Worm (Caenorhabditis elegans) whole organism, L4 larva: Measurements from ENCODE around the gene F17C11.2.

Experiments used
- F10B5.3 ChIP-seq: sonication (generic microtip); optimal IDR thresholded peaks from 2 replicates; lab custom pipeline; 2016; ENCODE audit warnings: mild to moderate bottlenecking, missing genetic modification characterization, missing compliant biosample characterization
- T26A8.4 ChIP-seq: fragments of 200-800 bp; sonication (Bioruptor generic); IDR thresholded peaks from 2 replicates; pipeline ENCODE4 v1.3.6; 2022; ENCODE audit warnings: missing genetic modification characterization, missing compliant biosample characterization
- Y105C5A.15 ChIP-seq: fragments of 200-800 bp; sonication (Bioruptor generic); IDR thresholded peaks from 2 replicates; pipeline ENCODE4 v1.3.6; 2022; ENCODE audit warnings: missing genetic modification characterization, missing compliant biosample characterization
- Y75B8A.6 ChIP-seq: fragments of 200-800 bp; sonication (Bioruptor generic); IDR thresholded peaks from 2 replicates; pipeline ENCODE4 v1.3.6; 2022; ENCODE audit warnings: missing genetic modification reagents, missing genetic modification characterization, missing compliant biosample characterization
- ZK337.2 ChIP-seq: fragments of 200-800 bp; sonication (Bioruptor generic); IDR thresholded peaks from 2 replicates; pipeline ENCODE4 v1.3.6; 2022; ENCODE audit warnings: missing genetic modification reagents, missing genetic modification characterization, missing compliant biosample characterization
- aha-1 ChIP-seq: fragments of 150-350 bp; peaks from one replicate; lab custom pipeline; 2014; ENCODE audit warnings: missing biosample characterization, missing genetic modification characterization
- ama-1 ChIP-seq: fragments of 150-350 bp; optimal IDR thresholded peaks from 2 replicates; lab custom pipeline; 2014; ENCODE audit warnings: inconsistent platforms, mixed read lengths
- arid-1 ChIP-seq: fragments of 200-800 bp; sonication (Bioruptor generic); conservative IDR thresholded peaks from 2 replicates; pipeline ENCODE4 v1.3.6; 2022; ENCODE audit warnings: missing genetic modification reagents, missing genetic modification characterization, missing compliant biosample characterization
- ceh-20 ChIP-seq: fragments of 200-800 bp; sonication (Bioruptor generic); IDR thresholded peaks from 2 replicates; pipeline ENCODE4 v1.3.6; 2022; ENCODE audit warnings: missing genetic modification reagents, missing genetic modification characterization, missing compliant biosample characterization
- ceh-28 ChIP-seq: fragments of 150-350 bp; optimal IDR thresholded peaks from 2 replicates; lab custom pipeline; 2014; ENCODE audit warnings: missing biosample characterization, missing genetic modification reagents, missing genetic modification characterization
- ceh-32 ChIP-seq: sonication (generic microtip); optimal IDR thresholded peaks from 2 replicates; lab custom pipeline; 2016; ENCODE audit warnings: mild to moderate bottlenecking, missing genetic modification characterization, missing compliant biosample characterization; ENCODE audit not compliant: poor library complexity
- ces-1 ChIP-seq: fragments of 150-350 bp; sonication (generic microtip); optimal IDR thresholded peaks from 4 replicates; lab custom pipeline; 2014; ENCODE audit warnings: missing biosample characterization, missing genetic modification reagents, missing genetic modification characterization
- cey-2 ChIP-seq: sonication (generic microtip); optimal IDR thresholded peaks from 3 replicates; lab custom pipeline; 2017; ENCODE audit warnings: missing genetic modification characterization, mild to moderate bottlenecking, missing compliant biosample characterization, antibody characterized with exemption, borderline replicate concordance; ENCODE audit not compliant: insufficient read depth
- ctbp-1 ChIP-seq: fragments of 200-800 bp; sonication (Bioruptor generic); IDR thresholded peaks from 2 replicates; pipeline ENCODE4 v1.3.6; 2022; ENCODE audit warnings: missing genetic modification reagents, missing genetic modification characterization, missing compliant biosample characterization
- daf-16 ChIP-seq, 3 experiments: sonication (generic microtip); optimal IDR thresholded peaks; 2 replicates each; lab custom pipeline; 2016 to 2017; ENCODE audit warnings: missing genetic modification characterization in 3 of 3, missing genetic modification reagents in 3 of 3, mild to moderate bottlenecking in 2 of 3, missing compliant biosample characterization in 2 of 3, missing biosample characterization in 1 of 3, moderate library complexity in 1 of 3
- dmd-6 ChIP-seq: fragments of 200-800 bp; sonication (Bioruptor generic); IDR thresholded peaks from 2 replicates; pipeline ENCODE4 v1.3.6; 2022; ENCODE audit warnings: missing genetic modification reagents, missing genetic modification characterization, missing compliant biosample characterization
- dpl-1 ChIP-seq: fragments of 150-350 bp; optimal IDR thresholded peaks from 2 replicates; lab custom pipeline; 2014; ENCODE audit warnings: missing biosample characterization, missing genetic modification reagents, missing genetic modification characterization
- duxl-1 ChIP-seq: sonication (generic microtip); optimal IDR thresholded peaks from 2 replicates; lab custom pipeline; 2016; ENCODE audit warnings: mild to moderate bottlenecking, missing genetic modification characterization, moderate library complexity, missing compliant biosample characterization; ENCODE audit not compliant: poor library complexity
- dve-1 ChIP-seq: sonication (generic microtip); optimal IDR thresholded peaks from 2 replicates; lab custom pipeline; 2017; ENCODE audit warnings: antibody characterized with exemption, mild to moderate bottlenecking, missing genetic modification characterization, missing compliant biosample characterization; ENCODE audit not compliant: insufficient read depth
- fkh-10 ChIP-seq: fragments of 150-350 bp; optimal IDR thresholded peaks from 2 replicates; lab custom pipeline; 2014; ENCODE audit warnings: missing biosample characterization, missing genetic modification reagents, missing genetic modification characterization
- hlh-30 ChIP-seq: sonication (generic microtip); optimal IDR thresholded peaks from 2 replicates; lab custom pipeline; 2017; ENCODE audit warnings: antibody characterized with exemption, mild to moderate bottlenecking, missing genetic modification characterization, missing compliant biosample characterization; ENCODE audit not compliant: insufficient read depth
- lim-7 ChIP-seq: fragments of 200-800 bp; sonication (Bioruptor generic); IDR thresholded peaks from 2 replicates; pipeline ENCODE4 v1.3.6; 2022; ENCODE audit warnings: missing genetic modification characterization, missing compliant biosample characterization
- lin-1 ChIP-seq: fragments of 200-800 bp; sonication (Bioruptor generic); IDR thresholded peaks from 2 replicates; pipeline ENCODE4 v1.3.6; 2022; ENCODE audit warnings: missing genetic modification reagents, missing genetic modification characterization, missing compliant biosample characterization
- lin-13 ChIP-seq: fragments of 150-350 bp; optimal IDR thresholded peaks from 2 replicates; lab custom pipeline; 2014; ENCODE audit warnings: missing biosample characterization, missing genetic modification reagents, missing genetic modification characterization
- lin-38 ChIP-seq: fragments of 200-800 bp; sonication (Bioruptor generic); IDR thresholded peaks from 2 replicates; pipeline ENCODE4 v1.3.6; 2022; ENCODE audit warnings: missing genetic modification reagents, missing genetic modification characterization, missing compliant biosample characterization
- lsy-2 ChIP-seq, 2 experiments: fragments of 150-350 bp in 1 of 2; sonication (generic microtip) in 1 of 2; optimal IDR thresholded peaks; 2 replicates each; lab custom pipeline; 2014 to 2017; ENCODE audit warnings: missing biosample characterization in 2 of 2, missing genetic modification characterization in 2 of 2
- madf-5 ChIP-seq, 2 experiments: fragments of 200-800 bp; sonication (Bioruptor generic); IDR thresholded peaks; 2 replicates each; pipeline ENCODE4 v1.3.6; 2022; ENCODE audit warnings: missing compliant biosample characterization in 2 of 2, missing genetic modification characterization in 2 of 2
- mdl-1 ChIP-seq, 2 experiments: fragments of 150-350 bp in 1 of 2; sonication (generic microtip) in 1 of 2; optimal IDR thresholded peaks; 2 replicates each; lab custom pipeline; 2014 to 2017; ENCODE audit warnings: missing biosample characterization in 2 of 2, missing genetic modification characterization in 2 of 2
- mep-1 ChIP-seq: fragments of 150-350 bp; sonication (generic microtip); optimal IDR thresholded peaks from 3 replicates; lab custom pipeline; 2014; ENCODE audit warnings: missing biosample characterization, missing genetic modification characterization
- mes-2 ChIP-seq: sonication (generic microtip); optimal IDR thresholded peaks from 2 replicates; lab custom pipeline; 2016; ENCODE audit warnings: missing genotype, mild to moderate bottlenecking, missing genetic modification characterization, missing compliant biosample characterization; ENCODE audit not compliant: poor library complexity, severe bottlenecking
- mxl-3 ChIP-seq: fragments of 200-800 bp; sonication (Bioruptor generic); optimal IDR thresholded peaks from 2 replicates; lab custom pipeline; 2018; ENCODE audit warnings: mild to moderate bottlenecking, missing genetic modification characterization, missing compliant biosample characterization
- nhr-102 ChIP-seq: sonication (generic microtip); optimal IDR thresholded peaks from 2 replicates; lab custom pipeline; 2016; ENCODE audit warnings: mild to moderate bottlenecking, missing genetic modification characterization, moderate library complexity, missing compliant biosample characterization
- nhr-111 ChIP-seq: fragments of 200-800 bp; sonication (Bioruptor generic); optimal IDR thresholded peaks from 2 replicates; lab custom pipeline; 2018; ENCODE audit warnings: mild to moderate bottlenecking, missing genetic modification characterization, missing compliant biosample characterization
- nhr-25 ChIP-seq: sonication (generic microtip); optimal IDR thresholded peaks from 2 replicates; lab custom pipeline; 2017; ENCODE audit warnings: missing genetic modification characterization, mild to moderate bottlenecking, missing compliant biosample characterization, antibody characterized with exemption, moderate library complexity, borderline replicate concordance; ENCODE audit not compliant: insufficient read depth
- nhr-42 ChIP-seq: fragments of 200-800 bp; sonication (Bioruptor generic); IDR thresholded peaks from 2 replicates; pipeline ENCODE4 v1.3.6; 2022; ENCODE audit warnings: missing genetic modification characterization, missing compliant biosample characterization
- nhr-48 ChIP-seq: sonication (generic microtip); optimal IDR thresholded peaks from 2 replicates; lab custom pipeline; 2016; ENCODE audit warnings: mild to moderate bottlenecking, missing genetic modification characterization, missing compliant biosample characterization
- nhr-76 ChIP-seq: fragments of 150-350 bp; optimal IDR thresholded peaks from 2 replicates; lab custom pipeline; 2014; ENCODE audit warnings: missing biosample characterization, missing genetic modification characterization
- php-3 ChIP-seq: fragments of 200-800 bp; sonication (Bioruptor generic); IDR thresholded peaks from 2 replicates; pipeline ENCODE4 v1.3.6; 2022; ENCODE audit warnings: missing genetic modification reagents, missing genetic modification characterization, missing compliant biosample characterization
- saeg-2 ChIP-seq: fragments of 200-800 bp; sonication (Bioruptor generic); IDR thresholded peaks from 2 replicates; pipeline ENCODE4 v1.3.6; 2022; ENCODE audit warnings: missing genetic modification reagents, missing genetic modification characterization, missing compliant biosample characterization
- set-16 ChIP-seq: fragments of 200-800 bp; sonication (Bioruptor generic); IDR thresholded peaks from 2 replicates; pipeline ENCODE4 v1.3.6; 2022; ENCODE audit warnings: missing genetic modification reagents, missing genetic modification characterization, missing compliant biosample characterization
- snpc-1.2 ChIP-seq: fragments of 200-800 bp; sonication (Bioruptor generic); IDR thresholded peaks from 2 replicates; pipeline ENCODE4 v1.3.6; 2022; ENCODE audit warnings: missing genetic modification reagents, missing genetic modification characterization, missing compliant biosample characterization
- spr-1 ChIP-seq: sonication (generic microtip); optimal IDR thresholded peaks from 2 replicates; lab custom pipeline; 2016; ENCODE audit warnings: mild to moderate bottlenecking, missing genetic modification characterization, missing compliant biosample characterization
- tra-1 ChIP-seq: fragments of 200-800 bp; sonication (Bioruptor generic); IDR thresholded peaks from 2 replicates; pipeline ENCODE4 v1.3.6; 2022; ENCODE audit warnings: missing genetic modification reagents, missing genetic modification characterization, missing compliant biosample characterization
- unc-62 ChIP-seq, 3 experiments: fragments of 150-350 bp in 1 of 3; sonication (generic microtip); optimal IDR thresholded peaks in 2 of 3; peaks in 1 of 3; 1 replicate in 1 of 3; 2 replicates in 2 of 3; lab custom pipeline; 2014 to 2017; ENCODE audit warnings: missing biosample characterization in 3 of 3, missing genetic modification characterization in 3 of 3, missing genetic modification reagents in 3 of 3, missing genotype in 1 of 3
- vab-7 ChIP-seq: fragments of 200-800 bp; sonication (Bioruptor generic); IDR thresholded peaks from 2 replicates; pipeline ENCODE4 v1.3.6; 2022; ENCODE audit warnings: missing genetic modification reagents, missing genetic modification characterization, missing compliant biosample characterization
- zfp-3 ChIP-seq: fragments of 200-800 bp; sonication (Bioruptor generic); conservative IDR thresholded peaks from 2 replicates; pipeline ENCODE4 v1.3.6; 2022; ENCODE audit warnings: missing genetic modification reagents, missing genetic modification characterization, missing compliant biosample characterization
- ztf-11 ChIP-seq: fragments of 150-350 bp; optimal IDR thresholded peaks from 2 replicates; lab custom pipeline; 2014; ENCODE audit warnings: missing biosample characterization, missing genetic modification characterization

The F17C11.2 gene

ce11 chrV:10951655-10952278, 3.7 kb downstream of the F17C11.2 start, which contains the start of gene F17C11.4:
TSS of gene F17C11.4 (plus strand) at chrV:10951860.
- peak; percentile 38 for TF ChIP-seq dpl-1
- no peak for TF ChIP-seq ceh-28 (tag; lab: Kevin White, UChicago)
- peak; percentile 74 for TF ChIP-seq dve-1
- peak; percentile 57; the same call in 1 of the 2 replicates for TF ChIP-seq zfp-3
- TF ChIP-seq Y105C5A.15 (GFP tag; lab: Robert Waterston, UW) = no peak
- peak in 1 of 2 experiments; percentile 76 for TF ChIP-seq daf-16 (GFP tag; optimal IDR thresholded peaks at IDR 0.05; lab: Kevin White, UChicago)
- TF ChIP-seq daf-16 (tag; optimal IDR thresholded peaks at IDR 0.05; lab: Kevin White, UChicago) = peak; percentile 80
- no peak for TF ChIP-seq lim-7 (GFP tag; lab: Robert Waterston, UW)
- TF ChIP-seq snpc-1.2 (GFP tag; lab: Robert Waterston, UW) = no peak
- TF ChIP-seq duxl-1 (tag; lab: Kevin White, UChicago) = no peak
- peak; percentile 6 for TF ChIP-seq cey-2 (tag; lab: Kevin White, UChicago)
- TF ChIP-seq nhr-111 = no peak
- 0 out of 2 replicates have a peak, but pooled peaks have one; percentile 12 for TF ChIP-seq ceh-20 (GFP tag; lab: Robert Waterston, UW)
- no peak for TF ChIP-seq mes-2 (tag; lab: Kevin White, UChicago)
- TF ChIP-seq fkh-10 = peak; percentile 69
- TF ChIP-seq mep-1 (tag; lab: Kevin White, UChicago) = peak; percentile 72
- TF ChIP-seq dmd-6 (GFP tag; lab: Robert Waterston, UW) = peak; percentile 89
- peak; percentile 62; the same call in 1 of the 2 replicates for TF ChIP-seq php-3 (GFP tag; lab: Robert Waterston, UW)
- peak; percentile 52 for TF ChIP-seq ceh-32 (tag; lab: Kevin White, UChicago)
- TF ChIP-seq ctbp-1 (GFP tag; lab: Robert Waterston, UW) = peak; percentile 41
- TF ChIP-seq nhr-25 = peak; percentile 89
- TF ChIP-seq saeg-2 = peak; percentile 39; the same call in 1 of the 2 replicates
- TF ChIP-seq T26A8.4 (GFP tag; lab: Robert Waterston, UW) = no peak
- TF ChIP-seq nhr-48 (tag; lab: Kevin White, UChicago) = peak; percentile 84
- TF ChIP-seq arid-1 (GFP tag; lab: Robert Waterston, UW) = no peak
- no peak for TF ChIP-seq ztf-11 (tag; lab: Kevin White, UChicago)
- TF ChIP-seq lin-13 (GFP tag; lab: Kevin White, UChicago) = no peak
- TF ChIP-seq lin-38 = peak; percentile 47
- peak; percentile 44; the same call in 1 of the 2 replicates for TF ChIP-seq lin-1
- 0 out of 2 replicates have a peak, but pooled peaks have one; percentile 16 for TF ChIP-seq set-16 (GFP tag; lab: Robert Waterston, UW)
- no peak for TF ChIP-seq ces-1 (GFP tag; lab: Kevin White, UChicago)
- TF ChIP-seq mxl-3 (GFP tag; lab: Kevin White, UChicago) = peak; percentile 59
- no peak for TF ChIP-seq F10B5.3 (tag; lab: Kevin White, UChicago)
- TF ChIP-seq Y75B8A.6 = peak; percentile 47; the same call in 1 of the 2 replicates
- TF ChIP-seq nhr-76 (tag; lab: Kevin White, UChicago) = peak; percentile 62
- TF ChIP-seq mdl-1 (tag; optimal IDR thresholded peaks at IDR 0.05; lab: Kevin White, UChicago) = peak in 1 of 2 experiments; percentile 87
- peak; percentile 96 for TF ChIP-seq hlh-30 (tag; lab: Kevin White, UChicago)
- TF ChIP-seq vab-7 = no peak
- peak; percentile 65; the same call in 1 of the 2 replicates for TF ChIP-seq tra-1 (GFP tag; lab: Robert Waterston, UW)
- TF ChIP-seq aha-1 (tag; lab: Kevin White, UChicago) = peak; percentile 99
- peak; percentile 82 for TF ChIP-seq ama-1 (lab: Kevin White, UChicago)
- no peak for TF ChIP-seq ZK337.2 (GFP tag; lab: Robert Waterston, UW)
- peak in 1 of 2 experiments; percentile 99 for TF ChIP-seq unc-62 (GFP tag; optimal IDR thresholded peaks at IDR 0.05 in 1 of 2; lab: Kevin White, UChicago)
- no peak for TF ChIP-seq unc-62 (tag; optimal IDR thresholded peaks at IDR 0.05; lab: Kevin White, UChicago)
- no peak for TF ChIP-seq nhr-42 (GFP tag; lab: Robert Waterston, UW)
- TF ChIP-seq spr-1 (tag; lab: Kevin White, UChicago) = peak; percentile 10
- TF ChIP-seq nhr-102 = peak; percentile 6
- TF ChIP-seq madf-5 (GFP tag; IDR thresholded peaks at IDR 0.05; lab: Robert Waterston, UW) = no peak
- peak; percentile 60 to 77 for TF ChIP-seq lsy-2 (tag; optimal IDR thresholded peaks at IDR 0.05; lab: Kevin White, UChicago)
